Worm (Caenorhabditis elegans) whole organism, young adult: ENCODE results near the gene C01G12.16.

Experiments used
- B0019.2 ChIP-seq: fragments of 200-800 bp; sonication (Bioruptor generic); conservative IDR thresholded peaks from 2 replicates; pipeline ENCODE4 v1.3.6; 2022; ENCODE audit warnings: missing genetic modification reagents, missing genetic modification characterization, missing compliant biosample characterization
- B0261.1 ChIP-seq: sonication (generic microtip); optimal IDR thresholded peaks from 2 replicates; lab custom pipeline; 2016; ENCODE audit warnings: mild to moderate bottlenecking, missing genetic modification characterization, moderate library complexity, missing compliant biosample characterization
- C17E4.6 ChIP-seq: fragments of 200-800 bp; sonication (Bioruptor generic); IDR thresholded peaks from 2 replicates; pipeline ENCODE4 v1.3.6; 2022; ENCODE audit warnings: missing genetic modification reagents, missing genetic modification characterization, missing compliant biosample characterization
- F37B4.10 ChIP-seq: fragments of 200-800 bp; sonication (Bioruptor generic); IDR thresholded peaks from 2 replicates; pipeline ENCODE4 v1.3.6; 2022; ENCODE audit warnings: missing genetic modification characterization, missing compliant biosample characterization
- F39B2.1 ChIP-seq: fragments of 200-800 bp; sonication (Bioruptor generic); IDR thresholded peaks from 2 replicates; pipeline ENCODE4 v1.3.6; 2022; ENCODE audit warnings: missing genetic modification reagents, missing genetic modification characterization, missing compliant biosample characterization
- K11D2.4 ChIP-seq: fragments of 200-800 bp; sonication (Bioruptor generic); IDR thresholded peaks from 2 replicates; pipeline ENCODE4 v1.3.6; 2022; ENCODE audit warnings: missing genetic modification reagents, missing genetic modification characterization, missing compliant biosample characterization
- T26A5.8 ChIP-seq: sonication (generic microtip); optimal IDR thresholded peaks from 2 replicates; lab custom pipeline; 2016; ENCODE audit warnings: missing genetic modification characterization, missing compliant biosample characterization
- Y79H2A.3 ChIP-seq: fragments of 200-800 bp; sonication (Bioruptor generic); conservative IDR thresholded peaks from 2 replicates; pipeline ENCODE4 v1.3.6; 2022; ENCODE audit warnings: missing genetic modification reagents, missing genetic modification characterization, missing compliant biosample characterization
- Y95B8A.8 ChIP-seq: fragments of 200-800 bp; sonication (Bioruptor generic); IDR thresholded peaks from 2 replicates; pipeline ENCODE4 v1.3.6; 2022; ENCODE audit warnings: missing genetic modification reagents, missing genetic modification characterization, missing compliant biosample characterization
- ama-1 ChIP-seq, 3 experiments: fragments of 150-350 bp in 1 of 3; sonication (generic microtip) in 2 of 3; optimal IDR thresholded peaks; 2 replicates each; lab custom pipeline; 2014 to 2018; ENCODE audit warnings: missing biosample characterization in 2 of 3, missing genetic modification characterization in 2 of 3, missing genetic modification reagents in 2 of 3
- aptf-2 ChIP-seq: fragments of 200-800 bp; sonication (Bioruptor generic); conservative IDR thresholded peaks from 2 replicates; pipeline ENCODE4 v1.3.6; 2022; ENCODE audit warnings: missing genetic modification reagents, missing genetic modification characterization, missing compliant biosample characterization
- atf-7 ChIP-seq: sonication (generic microtip); optimal IDR thresholded peaks from 2 replicates; lab custom pipeline; 2017; ENCODE audit warnings: mild to moderate bottlenecking, missing genetic modification characterization, missing compliant biosample characterization
- attf-5 ChIP-seq: fragments of 200-800 bp; sonication (Bioruptor generic); optimal IDR thresholded peaks from 2 replicates; lab custom pipeline; 2018; ENCODE audit warnings: mild to moderate bottlenecking, missing genetic modification characterization, missing compliant biosample characterization
- cebp-1 ChIP-seq, 2 experiments: fragments of 200-800 bp in 1 of 2; sonication (Bioruptor generic) in 1 of 2; sonication (generic microtip) in 1 of 2; IDR thresholded peaks in 1 of 2; optimal IDR thresholded peaks in 1 of 2; 2 replicates each; pipeline versions ENCODE4 v1.3.6 to Lab custom; 2017 to 2022; ENCODE audit warnings: missing compliant biosample characterization in 2 of 2, missing genetic modification characterization in 2 of 2, mild to moderate bottlenecking in 1 of 2, missing genetic modification reagents in 1 of 2, moderate library complexity in 1 of 2
- cebp-2 ChIP-seq: fragments of 200-800 bp; sonication (Bioruptor generic); IDR thresholded peaks from 2 replicates; pipeline ENCODE4 v1.3.6; 2022; ENCODE audit warnings: missing genetic modification characterization, missing compliant biosample characterization
- ceh-100 ChIP-seq: fragments of 200-800 bp; sonication (Bioruptor generic); IDR thresholded peaks from 2 replicates; pipeline ENCODE4 v1.3.6; 2022; ENCODE audit warnings: missing genetic modification reagents, missing genetic modification characterization, missing compliant biosample characterization
- ceh-58 ChIP-seq: fragments of 200-800 bp; sonication (Bioruptor generic); IDR thresholded peaks from 2 replicates; pipeline ENCODE4 v1.3.6; 2022; ENCODE audit warnings: missing genetic modification characterization, missing compliant biosample characterization
- ceh-79 ChIP-seq: sonication (generic microtip); optimal IDR thresholded peaks from 2 replicates; lab custom pipeline; 2017; ENCODE audit warnings: mild to moderate bottlenecking, missing genetic modification characterization, missing compliant biosample characterization
- ceh-91 ChIP-seq: fragments of 200-800 bp; sonication (Bioruptor generic); IDR thresholded peaks from 2 replicates; pipeline ENCODE4 v1.3.6; 2022; ENCODE audit warnings: missing genetic modification reagents, missing genetic modification characterization, missing compliant biosample characterization
- die-1 ChIP-seq: sonication (generic microtip); optimal IDR thresholded peaks from 2 replicates; lab custom pipeline; 2016; ENCODE audit warnings: missing genotype, mild to moderate bottlenecking, missing genetic modification characterization, missing compliant biosample characterization
- ets-4 ChIP-seq: fragments of 200-800 bp; sonication (Bioruptor generic); optimal IDR thresholded peaks from 2 replicates; lab custom pipeline; 2018; ENCODE audit warnings: mild to moderate bottlenecking, missing genetic modification characterization, missing compliant biosample characterization
- him-1 ChIP-seq: sonication (generic microtip); optimal IDR thresholded peaks from 2 replicates; lab custom pipeline; 2016; ENCODE audit warnings: missing genotype, missing genetic modification reagents, missing genetic modification characterization, missing compliant biosample characterization
- hlh-26 ChIP-seq: fragments of 200-800 bp; sonication (Bioruptor generic); conservative IDR thresholded peaks from 2 replicates; pipeline ENCODE4 v1.3.6; 2022; ENCODE audit warnings: missing genetic modification reagents, missing genetic modification characterization, missing compliant biosample characterization
- hmg-1.2 ChIP-seq: fragments of 200-800 bp; sonication (Bioruptor generic); IDR thresholded peaks from 2 replicates; pipeline ENCODE4 v1.3.6; 2022; ENCODE audit warnings: missing genetic modification reagents, missing genetic modification characterization, missing compliant biosample characterization
- lin-35 ChIP-seq, 3 experiments: fragments of 150-350 bp in 2 of 3; sonication (generic microtip) in 1 of 3; optimal IDR thresholded peaks; 2 replicates each; lab custom pipeline; 2014 to 2018; ENCODE audit warnings: missing biosample characterization in 3 of 3, missing genetic modification characterization in 3 of 3, missing genetic modification reagents in 3 of 3
- lin-54 ChIP-seq: fragments of 200-800 bp; sonication (Bioruptor generic); optimal IDR thresholded peaks from 2 replicates; lab custom pipeline; 2018; ENCODE audit warnings: mild to moderate bottlenecking, missing genetic modification characterization, missing compliant biosample characterization
- lsl-1 ChIP-seq: fragments of 200-800 bp; sonication (Bioruptor generic); optimal IDR thresholded peaks from 2 replicates; lab custom pipeline; 2018; ENCODE audit warnings: mild to moderate bottlenecking, missing genetic modification characterization, moderate library complexity, missing compliant biosample characterization
- mcd-1 ChIP-seq: fragments of 200-800 bp; sonication (Bioruptor generic); IDR thresholded peaks from 2 replicates; pipeline ENCODE4 v1.3.6; 2022; ENCODE audit warnings: missing genetic modification reagents, missing genetic modification characterization, missing compliant biosample characterization
- mxl-1 ChIP-seq: sonication (generic microtip); optimal IDR thresholded peaks from 2 replicates; lab custom pipeline; 2016; ENCODE audit warnings: missing genetic modification characterization, missing compliant biosample characterization
- nfya-1 ChIP-seq: sonication (generic microtip); optimal IDR thresholded peaks from 2 replicates; lab custom pipeline; 2017; ENCODE audit warnings: antibody characterized with exemption, missing compliant biosample characterization, missing genetic modification characterization, borderline replicate concordance; ENCODE audit not compliant: insufficient read depth
- nfya-2 ChIP-seq: fragments of 200-800 bp; sonication (Bioruptor generic); IDR thresholded peaks from 2 replicates; pipeline ENCODE4 v1.3.6; 2022; ENCODE audit warnings: missing genetic modification reagents, missing genetic modification characterization, missing compliant biosample characterization
- nhr-179 ChIP-seq: sonication (generic microtip); optimal IDR thresholded peaks from 2 replicates; lab custom pipeline; 2016; ENCODE audit warnings: mild to moderate bottlenecking, missing genetic modification characterization, missing compliant biosample characterization
- nhr-80 ChIP-seq: sonication (generic microtip); optimal IDR thresholded peaks from 2 replicates; lab custom pipeline; 2016; ENCODE audit warnings: missing genetic modification characterization, missing compliant biosample characterization
- nhr-90 ChIP-seq: sonication (generic microtip); optimal IDR thresholded peaks from 2 replicates; lab custom pipeline; 2016; ENCODE audit warnings: missing genotype, mild to moderate bottlenecking, missing genetic modification characterization, missing compliant biosample characterization
- rec-8 ChIP-seq, 2 experiments: sonication (generic microtip); optimal IDR thresholded peaks; 2 replicates each; lab custom pipeline; 2016; ENCODE audit warnings: mild to moderate bottlenecking in 2 of 2, missing genetic modification characterization in 2 of 2, missing genetic modification reagents in 2 of 2, missing genotype in 2 of 2, missing biosample characterization in 1 of 2, missing compliant biosample characterization in 1 of 2, moderate library complexity in 1 of 2
- sdz-38 ChIP-seq: sonication (generic microtip); optimal IDR thresholded peaks from 2 replicates; lab custom pipeline; 2016; ENCODE audit warnings: missing genotype, missing genetic modification characterization, missing compliant biosample characterization
- sea-2 ChIP-seq: fragments of 200-800 bp; sonication (Bioruptor generic); IDR thresholded peaks from 2 replicates; pipeline ENCODE4 v1.3.6; 2022; ENCODE audit warnings: missing genetic modification characterization, missing compliant biosample characterization
- snpc-1.3 ChIP-seq: sonication (generic microtip); optimal IDR thresholded peaks from 2 replicates; lab custom pipeline; 2017; ENCODE audit warnings: missing genetic modification characterization, mild to moderate bottlenecking, missing compliant biosample characterization, antibody characterized with exemption, moderate library complexity, missing genotype, missing genetic modification reagents; ENCODE audit not compliant: insufficient read depth
- snpc-4 ChIP-seq, 5 experiments: fragments of 150-350 bp in 1 of 5; sonication (generic microtip) in 4 of 5; optimal IDR thresholded peaks; 2 replicates each; lab custom pipeline; 2014 to 2018; ENCODE audit warnings: missing genetic modification characterization in 5 of 5, missing biosample characterization in 3 of 5, antibody characterized with exemption in 2 of 5, mild to moderate bottlenecking in 2 of 5, missing compliant biosample characterization in 2 of 5, missing genotype in 2 of 5, moderate library complexity in 2 of 5, missing genetic modification reagents in 1 of 5
- sptf-2 ChIP-seq: fragments of 200-800 bp; sonication (Bioruptor generic); optimal IDR thresholded peaks from 2 replicates; lab custom pipeline; 2018; ENCODE audit warnings: mild to moderate bottlenecking, missing genetic modification characterization, missing compliant biosample characterization
- tbp1 ChIP-seq: fragments of 200-800 bp; sonication (Bioruptor generic); optimal IDR thresholded peaks from 2 replicates; lab custom pipeline; 2018; ENCODE audit warnings: mild to moderate bottlenecking, missing genetic modification characterization, missing compliant biosample characterization
- tlf-1 ChIP-seq: fragments of 200-800 bp; sonication (Bioruptor generic); optimal IDR thresholded peaks from 2 replicates; lab custom pipeline; 2018; ENCODE audit warnings: mild to moderate bottlenecking, missing genetic modification characterization, missing compliant biosample characterization
- unc-130 ChIP-seq: sonication (generic microtip); optimal IDR thresholded peaks from 2 replicates; lab custom pipeline; 2016; ENCODE audit warnings: missing genetic modification reagents, missing genetic modification characterization, missing compliant biosample characterization
- ztf-28 ChIP-seq: fragments of 200-800 bp; sonication (Bioruptor generic); IDR thresholded peaks from 2 replicates; pipeline ENCODE4 v1.3.6; 2022; ENCODE audit warnings: missing genetic modification reagents, missing genetic modification characterization, missing compliant biosample characterization

The C01G12.16 gene

DNA sequence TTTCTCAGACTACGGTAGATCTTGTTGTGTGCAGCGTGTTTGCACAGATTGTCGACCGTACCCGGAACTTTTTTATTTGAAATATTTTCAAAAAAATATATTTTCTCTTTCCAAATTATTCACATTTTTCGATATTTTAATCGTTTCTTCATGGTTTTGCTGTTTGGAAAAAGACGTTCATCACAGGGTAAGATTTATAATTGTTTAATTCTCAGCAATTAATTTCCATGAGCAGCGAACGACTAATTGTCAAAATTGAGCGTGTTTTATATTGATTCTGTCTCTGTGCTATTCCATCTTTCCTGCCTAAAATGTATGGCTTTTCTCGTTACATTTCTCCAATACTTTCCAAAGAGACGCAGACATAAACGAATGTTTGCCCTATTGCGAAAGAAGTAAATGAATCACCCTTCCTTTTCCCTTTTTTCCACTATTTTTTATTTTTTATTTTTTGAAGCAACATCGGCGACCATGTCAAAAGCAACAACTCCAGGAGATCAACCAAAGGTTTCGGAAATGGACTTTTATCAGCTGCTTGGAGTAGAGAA is 30.1 kb downstream of the C01G12.16 start, which contains the start of gene dnj-16:
Gene dnj-16, plus strand, starts transcription at position 51 of the 548 bp plus-strand sequence.
- peak; percentile 31 for TF ChIP-seq nhr-80 (tag; lab: Kevin White, UChicago)
- TF ChIP-seq rec-8 (tag; optimal IDR thresholded peaks at IDR 0.05; lab: Kevin White, UChicago): no peak
- no peak for TF ChIP-seq nfya-1 (tag; lab: Kevin White, UChicago)
- no peak for TF ChIP-seq atf-7 (tag; lab: Kevin White, UChicago)
- TF ChIP-seq lin-35 (GFP tag; optimal IDR thresholded peaks at IDR 0.05; lab: Kevin White, UChicago): no peak
- TF ChIP-seq cebp-1 (GFP tag; IDR thresholded peaks at IDR 0.05; lab: Robert Waterston, UW): peak; percentile 96
- TF ChIP-seq cebp-1 (tag; optimal IDR thresholded peaks at IDR 0.05; lab: Kevin White, UChicago): peak; percentile 98
- TF ChIP-seq ceh-58 (GFP tag; lab: Robert Waterston, UW): no peak
- TF ChIP-seq die-1 (tag; lab: Kevin White, UChicago): no peak
- peak; percentile 61 for TF ChIP-seq attf-5
- TF ChIP-seq hmg-1.2 (GFP tag; lab: Robert Waterston, UW): peak; percentile 23; the same call in 1 of the 2 replicates
- peak; percentile 85 for TF ChIP-seq lsl-1
- TF ChIP-seq snpc-1.3: peak; percentile 24
- TF ChIP-seq, all 124 proteins: peak for 6

DNA sequence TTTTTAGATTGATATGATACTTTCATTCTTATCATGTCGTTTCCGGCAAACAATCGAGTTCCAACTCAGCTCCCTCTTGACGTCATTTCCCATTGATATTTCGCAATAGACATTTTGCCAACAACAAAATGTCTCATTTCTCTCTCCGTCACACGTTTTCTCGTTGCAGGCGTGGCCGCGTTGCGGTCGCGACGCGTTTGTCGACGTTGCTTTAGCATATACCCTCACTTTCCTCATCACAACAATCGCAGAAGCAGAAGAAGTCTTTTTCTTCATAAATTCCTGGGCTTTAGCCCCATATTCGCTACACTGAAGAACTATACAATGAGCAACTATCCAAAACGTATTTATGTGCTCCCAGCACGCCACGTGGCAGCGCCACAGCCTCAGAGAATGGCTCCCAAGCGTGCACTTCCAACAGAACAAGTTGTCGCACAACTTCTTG is 32.6 kb downstream of the C01G12.16 start, which contains the start of gene xbp-1:
Gene xbp-1, plus strand, starts transcription at position 151 of the 445 bp plus-strand sequence.
- peak; percentile 67 for TF ChIP-seq lin-54 (GFP tag; lab: Kevin White, UChicago)
- 0 out of 2 replicates have a peak, but pooled peaks have one; percentile 38 for TF ChIP-seq Y95B8A.8 (GFP tag; lab: Robert Waterston, UW)
- no peak for TF ChIP-seq F39B2.1 (GFP tag; lab: Robert Waterston, UW)
- TF ChIP-seq cebp-2 (GFP tag; lab: Robert Waterston, UW): no peak
- TF ChIP-seq nhr-179: no peak
- TF ChIP-seq ceh-58 (GFP tag; lab: Robert Waterston, UW): no peak
- TF ChIP-seq ets-4 (GFP tag; lab: Kevin White, UChicago): peak; percentile 95
- no peak for TF ChIP-seq sdz-38 (tag; lab: Kevin White, UChicago)
- TF ChIP-seq ceh-91 (GFP tag; lab: Robert Waterston, UW): no peak
- peak; percentile 78 for TF ChIP-seq tlf-1 (GFP tag; lab: Kevin White, UChicago)
- TF ChIP-seq hlh-26 (GFP tag; lab: Robert Waterston, UW): no peak
- TF ChIP-seq F37B4.10 (GFP tag; lab: Robert Waterston, UW): 0 out of 2 replicates have a peak, but pooled peaks have one; percentile 52
- TF ChIP-seq Y79H2A.3: no peak
- TF ChIP-seq B0261.1 (tag; lab: Kevin White, UChicago): no peak
- peak; percentile 98 for TF ChIP-seq attf-5
- TF ChIP-seq sea-2 (GFP tag; lab: Robert Waterston, UW): no peak
- TF ChIP-seq mcd-1 (GFP tag; lab: Robert Waterston, UW): peak; percentile 64
- TF ChIP-seq B0019.2 (GFP tag; lab: Robert Waterston, UW): no peak
- TF ChIP-seq C17E4.6: no peak
- no peak for TF ChIP-seq ceh-100 (GFP tag; lab: Robert Waterston, UW)
- TF ChIP-seq mxl-1 (tag; lab: Kevin White, UChicago): no peak
- TF ChIP-seq aptf-2 (GFP tag; lab: Robert Waterston, UW): no peak
- peak; percentile 32 for TF ChIP-seq sptf-2 (GFP tag; lab: Kevin White, UChicago)
- TF ChIP-seq unc-130 (GFP tag; lab: Kevin White, UChicago): no peak
- TF ChIP-seq him-1: no peak
- no peak for TF ChIP-seq ztf-28
- no peak for TF ChIP-seq snpc-4 (GFP tag; optimal IDR thresholded peaks at IDR 0.05; lab: Kevin White, UChicago)
- peak; percentile 52 to 71 (median 56) for TF ChIP-seq snpc-4 (tag; optimal IDR thresholded peaks at IDR 0.05; lab: Kevin White, UChicago)
- peak; percentile 64 for TF ChIP-seq tbp1 (GFP tag; lab: Kevin White, UChicago)
- no peak; the same call in 1 of the 2 replicates for TF ChIP-seq K11D2.4 (GFP tag; lab: Robert Waterston, UW)
- peak; percentile 75 for TF ChIP-seq ama-1 (optimal IDR thresholded peaks at IDR 0.05; lab: Kevin White, UChicago)
- TF ChIP-seq ama-1 (GFP tag; optimal IDR thresholded peaks at IDR 0.05; lab: Kevin White, UChicago): no peak
- TF ChIP-seq rec-8 (tag; optimal IDR thresholded peaks at IDR 0.05; lab: Kevin White, UChicago): no peak
- TF ChIP-seq nfya-1 (tag; lab: Kevin White, UChicago): no peak
- peak; percentile 79 for TF ChIP-seq nhr-90
- no peak for TF ChIP-seq ceh-79
- no peak for TF ChIP-seq nfya-2 (GFP tag; lab: Robert Waterston, UW)
- TF ChIP-seq T26A5.8 (tag; lab: Kevin White, UChicago): no peak
